Fruit fly (Drosophila melanogaster): ENCODE measurements around the gene Iml1.

Gene Iml1

DNA sequence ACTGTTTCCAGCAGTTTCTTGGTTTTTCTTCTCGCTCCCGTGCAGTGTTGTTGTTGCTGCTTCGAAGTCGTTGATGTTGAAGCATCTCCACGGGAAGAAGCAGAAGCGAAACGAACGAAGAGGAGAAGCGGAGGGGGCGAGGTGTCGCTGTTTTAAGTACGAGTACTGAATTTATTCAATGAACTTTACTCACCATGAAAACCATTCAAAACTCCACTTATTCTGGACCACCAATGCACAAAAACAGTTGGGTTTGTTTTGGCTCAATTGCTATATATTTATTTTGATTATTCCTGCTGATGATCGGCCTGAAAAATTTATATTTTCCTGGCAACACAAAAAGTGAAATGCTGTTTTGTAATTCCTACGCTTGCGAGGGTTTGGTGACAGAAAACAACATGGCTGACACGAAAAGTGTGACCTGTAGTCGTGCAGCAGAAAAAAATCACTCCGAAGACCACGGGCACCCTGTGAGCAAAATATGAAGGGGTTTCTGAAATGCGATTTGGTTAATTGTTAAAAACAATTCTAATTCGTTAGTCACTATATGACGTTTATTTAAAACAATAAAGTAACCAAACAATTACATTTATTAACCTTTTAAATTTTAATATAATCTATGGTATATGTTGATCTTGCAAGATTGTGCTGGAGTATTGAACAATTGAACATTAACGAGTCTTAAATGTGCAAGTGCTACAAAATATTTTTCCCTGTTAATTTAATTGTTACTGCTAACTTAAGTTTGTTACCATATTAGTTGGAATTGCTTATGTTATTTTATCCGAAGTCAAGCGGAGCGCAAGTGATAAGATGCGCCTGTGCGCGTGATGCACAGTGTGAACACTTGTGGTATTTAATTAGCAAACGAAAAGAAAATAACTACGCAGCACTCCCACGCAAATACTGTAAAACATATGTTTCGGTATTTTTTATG lies 34.7 kb upstream of the Iml1 start, which contains the start of gene CG7879 (continued):
- peak; percentile 33; the same call in 1 of the 2 replicates for TF ChIP-seq Bgb (GFP tag; IDR thresholded peaks at IDR 0.05; ENCODE audit: partially characterized antibody)
- peak; percentile 14 for TF ChIP-seq fd96Cb (tag; optimal IDR thresholded peaks at IDR 0.05)
- no peak for TF ChIP-seq CG10462 (GFP tag; optimal IDR thresholded peaks at IDR 0.05)
- TF ChIP-seq CG17829 (tag; optimal IDR thresholded peaks at IDR 0.05) = peak; percentile 20
- peak; percentile 7 for TF ChIP-seq sug (tag; optimal IDR thresholded peaks at IDR 0.05)
- peak; percentile 91 for TF ChIP-seq sr (GFP tag; IDR thresholded peaks at IDR 0.05)
- no peak for TF ChIP-seq D19B (GFP tag; optimal IDR thresholded peaks at IDR 0.05)
- TF ChIP-seq CG15073 (GFP tag; optimal IDR thresholded peaks at IDR 0.05) = no peak
- TF ChIP-seq stwl (tag; optimal IDR thresholded peaks at IDR 0.05) = peak; percentile 5
- no peak for TF ChIP-seq trh (GFP tag; optimal IDR thresholded peaks at IDR 0.05)
- TF ChIP-seq CG12659 (GFP tag; optimal IDR thresholded peaks at IDR 0.05) = peak; percentile 59
- peak; percentile 75 for TF ChIP-seq nmo (GFP tag; optimal IDR thresholded peaks at IDR 0.05)
- TF ChIP-seq CG8944 (GFP tag; optimal IDR thresholded peaks at IDR 0.05) = peak; percentile 2
- peak; percentile 33 for TF ChIP-seq slbo (GFP tag; IDR thresholded peaks at IDR 0.05)
- TF ChIP-seq CG6689 (GFP tag; IDR thresholded peaks at IDR 0.05) = 0 out of 2 replicates have a peak, but pooled peaks have one; percentile 23
- no peak for TF ChIP-seq Mes4 (GFP tag; optimal IDR thresholded peaks at IDR 0.05)
- no peak for TF ChIP-seq prd (optimal IDR thresholded peaks at IDR 0.05)
- peak; percentile 64; the same call in 1 of the 3 replicates for TF ChIP-seq prd (GFP tag; IDR thresholded peaks at IDR 0.05)
- peak; percentile 80 for TF ChIP-seq sens (GFP tag)
- TF ChIP-seq Hr51 (GFP tag; optimal IDR thresholded peaks at IDR 0.05) = peak in 1 of 2 experiments; percentile 21
- TF ChIP-seq Rfx (GFP tag; IDR thresholded peaks at IDR 0.05) = peak; percentile 50
- TF ChIP-seq Deaf1 (tag; optimal IDR thresholded peaks at IDR 0.05) = peak; percentile 27
- 0 out of 4 replicates have a peak, but pooled peaks have one; percentile 35 for TF ChIP-seq chinmo (GFP tag; IDR thresholded peaks at IDR 0.05; ENCODE audit: partially characterized antibody)
- TF ChIP-seq Antp (GFP tag; optimal IDR thresholded peaks at IDR 0.05) = no peak
- peak; percentile 42 for TF ChIP-seq CG34376 (GFP tag; optimal IDR thresholded peaks at IDR 0.05)
- no peak for TF ChIP-seq hkb (optimal IDR thresholded peaks at IDR 0.05)
- TF ChIP-seq hkb (GFP tag; IDR thresholded peaks at IDR 0.05) = 0 out of 2 replicates have a peak, but pooled peaks have one; percentile 24
- no peak for TF ChIP-seq CG18599 (GFP tag; optimal IDR thresholded peaks at IDR 0.05)
- TF ChIP-seq CG3065 (GFP tag; optimal IDR thresholded peaks at IDR 0.05) = no peak
- peak in 1 of 2 experiments; percentile 76 for TF ChIP-seq Pdp1 (GFP tag; optimal IDR thresholded peaks at IDR 0.05)
- no peak for TF ChIP-seq chn (GFP tag; optimal IDR thresholded peaks at IDR 0.05)
- TF ChIP-seq CG31224 (GFP tag; IDR thresholded peaks at IDR 0.05) = no peak
- TF ChIP-seq tap (tag; optimal IDR thresholded peaks at IDR 0.05) = no peak
- TF ChIP-seq mam (GFP tag; optimal IDR thresholded peaks at IDR 0.05) = peak; percentile 46
- no peak for TF ChIP-seq ash1 (GFP tag; optimal IDR thresholded peaks at IDR 0.05)
- no peak for TF ChIP-seq ham (GFP tag; IDR thresholded peaks at IDR 0.05)
- TF ChIP-seq dmrt11E (tag; optimal IDR thresholded peaks at IDR 0.05) = peak; percentile 32
- peak; percentile 43 for TF ChIP-seq psq (GFP tag; optimal IDR thresholded peaks at IDR 0.05)
- TF ChIP-seq Ets97D (GFP tag; optimal IDR thresholded peaks at IDR 0.05) = peak; percentile 28
- peak; percentile 25 for TF ChIP-seq CG9817 (tag; optimal IDR thresholded peaks at IDR 0.05)
- TF ChIP-seq CG6854 (GFP tag; optimal IDR thresholded peaks at IDR 0.05) = peak; percentile 18
- TF ChIP-seq CG4282 (GFP tag; optimal IDR thresholded peaks at IDR 0.05) = no peak
- TF ChIP-seq Dbx (GFP tag; IDR thresholded peaks at IDR 0.05) = 0 out of 3 replicates have a peak, but pooled peaks have one; percentile 17
- TF ChIP-seq Xbp1 (GFP tag; optimal IDR thresholded peaks at IDR 0.05) = peak; percentile 40
- TF ChIP-seq unc-4 (GFP tag; IDR thresholded peaks at IDR 0.05; ENCODE audit: partially characterized antibody) = peak; percentile 46; the same call in 1 of the 2 replicates
- TF ChIP-seq CG34422 (GFP tag; IDR thresholded peaks at IDR 0.05) = peak; percentile 10; the same call in 1 of the 3 replicates
- TF ChIP-seq CoRest (tag; optimal IDR thresholded peaks at IDR 0.05) = peak; percentile 46
- TF ChIP-seq CG4424 (GFP tag; optimal IDR thresholded peaks at IDR 0.05) = peak; percentile 36

Measured in whole organism, embryonic.